Worm (Caenorhabditis elegans) whole organism, mixed stage, embryonic: ENCODE results near the gene ufd-2.
A peak's percentile ranks its signal among the peaks of the same experiment; 100 is the strongest.

Experiments used
- bed-3 ChIP-seq: fragments of 200-800 bp; sonication (Bioruptor generic); optimal IDR thresholded peaks from 3 replicates; lab custom pipeline; 2018; ENCODE audit warnings: mild to moderate bottlenecking, missing genetic modification characterization, moderate library complexity, missing compliant biosample characterization
- blmp-1 ChIP-seq: fragments of 150-350 bp; optimal IDR thresholded peaks from 2 replicates; lab custom pipeline; 2014; ENCODE audit warnings: missing biosample characterization, missing genetic modification characterization
- ceh-39 ChIP-seq: fragments of 150-350 bp; optimal IDR thresholded peaks from 2 replicates; lab custom pipeline; 2014; ENCODE audit warnings: missing biosample characterization, missing genetic modification characterization
- ceh-43 ChIP-seq: fragments of 200-800 bp; sonication (Bioruptor generic); optimal IDR thresholded peaks from 2 replicates; lab custom pipeline; 2018; ENCODE audit warnings: mild to moderate bottlenecking, missing genetic modification characterization, moderate library complexity, missing compliant biosample characterization
- ceh-83 ChIP-seq: fragments of 200-800 bp; sonication (Bioruptor generic); optimal IDR thresholded peaks from 2 replicates; lab custom pipeline; 2018; ENCODE audit warnings: mild to moderate bottlenecking, missing genetic modification characterization, missing compliant biosample characterization
- ces-1 ChIP-seq: fragments of 150-350 bp; optimal IDR thresholded peaks from 2 replicates; lab custom pipeline; 2014; ENCODE audit warnings: missing biosample characterization, missing genetic modification reagents, missing genetic modification characterization
- cnd-1 ChIP-seq: fragments of 200-800 bp; sonication (Bioruptor generic); optimal IDR thresholded peaks from 2 replicates; lab custom pipeline; 2018; ENCODE audit warnings: mild to moderate bottlenecking, missing genetic modification characterization, missing compliant biosample characterization
- drap-1 ChIP-seq: fragments of 200-800 bp; sonication (Bioruptor generic); optimal IDR thresholded peaks from 3 replicates; lab custom pipeline; 2018; ENCODE audit warnings: mild to moderate bottlenecking, missing genetic modification characterization, missing compliant biosample characterization
- elt-1 ChIP-seq: sonication (generic microtip); optimal IDR thresholded peaks from 2 replicates; lab custom pipeline; 2017; ENCODE audit warnings: missing genetic modification characterization, mild to moderate bottlenecking, missing compliant biosample characterization, antibody characterized with exemption, moderate library complexity, borderline replicate concordance; ENCODE audit not compliant: insufficient read depth
- elt-3 ChIP-seq: fragments of 150-350 bp; optimal IDR thresholded peaks from 2 replicates; lab custom pipeline; 2014; ENCODE audit warnings: missing biosample characterization, missing genetic modification characterization
- flh-1 ChIP-seq: fragments of 200-800 bp; sonication (Bioruptor generic); optimal IDR thresholded peaks from 2 replicates; lab custom pipeline; 2018; ENCODE audit warnings: mild to moderate bottlenecking, missing genetic modification characterization, moderate library complexity, missing compliant biosample characterization
- ham-2 ChIP-seq: fragments of 200-800 bp; sonication (Bioruptor generic); optimal IDR thresholded peaks from 2 replicates; lab custom pipeline; 2018; ENCODE audit warnings: mild to moderate bottlenecking, missing genetic modification characterization, missing compliant biosample characterization
- hlh-1 ChIP-seq: fragments of 150-350 bp; optimal IDR thresholded peaks from 2 replicates; lab custom pipeline; 2014; ENCODE audit warnings: missing biosample characterization, missing genetic modification reagents, missing genetic modification characterization
- lin-13 ChIP-seq: fragments of 150-350 bp; optimal IDR thresholded peaks from 2 replicates; lab custom pipeline; 2014; ENCODE audit warnings: missing biosample characterization, missing genetic modification characterization
- lin-32 ChIP-seq: fragments of 200-800 bp; sonication (Bioruptor generic); optimal IDR thresholded peaks from 2 replicates; lab custom pipeline; 2018; ENCODE audit warnings: mild to moderate bottlenecking, missing genetic modification characterization, missing compliant biosample characterization
- lsy-2 ChIP-seq: fragments of 150-350 bp; optimal IDR thresholded peaks from 2 replicates; lab custom pipeline; 2014; ENCODE audit warnings: missing biosample characterization, missing genetic modification characterization
- mab-5 ChIP-seq: fragments of 150-350 bp; optimal IDR thresholded peaks from 2 replicates; lab custom pipeline; 2014; ENCODE audit warnings: missing biosample characterization, missing genetic modification characterization
- mep-1 ChIP-seq: fragments of 150-350 bp; optimal IDR thresholded peaks from 2 replicates; lab custom pipeline; 2017; ENCODE audit warnings: missing biosample characterization, missing genetic modification reagents, missing genetic modification characterization, inconsistent platforms
- mls-2 ChIP-seq: sonication (generic microtip); optimal IDR thresholded peaks from 2 replicates; lab custom pipeline; 2016; ENCODE audit warnings: mild to moderate bottlenecking, missing genetic modification characterization, moderate library complexity, missing compliant biosample characterization
- nhr-12 ChIP-seq: fragments of 150-350 bp; optimal IDR thresholded peaks from 2 replicates; lab custom pipeline; 2014; ENCODE audit warnings: missing biosample characterization, missing genetic modification characterization
- nhr-2 ChIP-seq: fragments of 150-350 bp; optimal IDR thresholded peaks from 2 replicates; lab custom pipeline; 2014; ENCODE audit warnings: missing biosample characterization, missing genetic modification characterization
- nhr-237 ChIP-seq: fragments of 150-350 bp; optimal IDR thresholded peaks from 2 replicates; lab custom pipeline; 2014; ENCODE audit warnings: missing biosample characterization, missing genetic modification characterization
- nhr-28 ChIP-seq: fragments of 150-350 bp; optimal IDR thresholded peaks from 2 replicates; lab custom pipeline; 2014; ENCODE audit warnings: missing biosample characterization, missing genetic modification characterization
- nhr-76 ChIP-seq: sonication (generic microtip); optimal IDR thresholded peaks from 2 replicates; lab custom pipeline; 2017; ENCODE audit warnings: missing biosample characterization, missing genetic modification characterization
- pha-4 ChIP-seq: fragments of 150-350 bp; optimal IDR thresholded peaks from 2 replicates; lab custom pipeline; 2018; ENCODE audit warnings: missing biosample characterization, missing genetic modification reagents, missing genetic modification characterization
- sem-2 ChIP-seq: fragments of 200-800 bp; sonication (Bioruptor generic); optimal IDR thresholded peaks from 2 replicates; lab custom pipeline; 2018; ENCODE audit warnings: mild to moderate bottlenecking, missing genetic modification characterization, missing compliant biosample characterization
- sptf-1 ChIP-seq: sonication (generic microtip); optimal IDR thresholded peaks from 2 replicates; lab custom pipeline; 2017; ENCODE audit warnings: mild to moderate bottlenecking, missing genetic modification characterization, moderate library complexity, missing compliant biosample characterization
- tbx-8 ChIP-seq: fragments of 200-800 bp; sonication (Bioruptor generic); optimal IDR thresholded peaks from 2 replicates; lab custom pipeline; 2018; ENCODE audit warnings: mild to moderate bottlenecking, missing genetic modification characterization, moderate library complexity, missing compliant biosample characterization
- unc-39 ChIP-seq: fragments of 150-350 bp; optimal IDR thresholded peaks from 2 replicates; lab custom pipeline; 2014; ENCODE audit warnings: missing biosample characterization, missing genetic modification characterization
- unc-62 ChIP-seq: fragments of 150-350 bp; optimal IDR thresholded peaks from 2 replicates; lab custom pipeline; 2014; ENCODE audit warnings: missing biosample characterization, missing genetic modification reagents, missing genetic modification characterization
- ztf-11 ChIP-seq: fragments of 150-350 bp; optimal IDR thresholded peaks from 2 replicates; lab custom pipeline; 2014; ENCODE audit warnings: missing biosample characterization, missing genetic modification characterization

ufd-2 gene

ce11 chrII:8075324-8075810, 12.8 kb downstream of the ufd-2 start, which contains the start of gene K02C4.2 (continued):
- peak; percentile 20 for TF ChIP-seq lin-13 (tag; lab: Kevin White, UChicago)
- peak; percentile 55 for TF ChIP-seq pha-4 (tag; lab: Kevin White, UChicago)
- TF ChIP-seq hlh-1 = peak; percentile 8
- TF ChIP-seq mab-5 (tag; lab: Kevin White, UChicago) = no peak

ce11 chrII:8078041-8078440, 15.5 kb downstream of the ufd-2 start, which contains the start of gene K02C4.5:
Gene K02C4.5 (plus strand): TSS chrII:8078435.
- TF ChIP-seq pha-4 (tag; lab: Kevin White, UChicago) = no peak
- no peak for TF ChIP-seq ham-2 (GFP tag; lab: Kevin White, UChicago)
- no peak for TF ChIP-seq bed-3
- no peak for TF ChIP-seq lin-32
- TF ChIP-seq unc-62 = no peak
- TF ChIP-seq nhr-2 (tag; lab: Kevin White, UChicago) = no peak
- no peak for TF ChIP-seq sem-2 (GFP tag; lab: Kevin White, UChicago)
- no peak for TF ChIP-seq mep-1
- no peak for TF ChIP-seq blmp-1
- no peak for TF ChIP-seq nhr-76
- TF ChIP-seq ces-1 = no peak
- TF ChIP-seq flh-1 (GFP tag; lab: Kevin White, UChicago) = no peak
- no peak for TF ChIP-seq ceh-43 (GFP tag; lab: Kevin White, UChicago)
- TF ChIP-seq hlh-1 = no peak
- TF ChIP-seq nhr-28 (tag; lab: Kevin White, UChicago) = no peak
- no peak for TF ChIP-seq ztf-11 (tag; lab: Kevin White, UChicago)
- TF ChIP-seq mls-2 = no peak

ce11 chrII:8086803-8087202, 24.3 kb downstream of the ufd-2 start, which contains the start of gene K02C4.3:
Gene K02C4.3 (minus strand): TSS chrII:8086853.
- TF ChIP-seq lsy-2 (tag; lab: Kevin White, UChicago) (peak; percentile 63), hlh-1 (no peak), mep-1 (peak; percentile 60)

ce11 chrII:8091528-8091927, 29.0 kb downstream of the ufd-2 start:
- TF ChIP-seq elt-1 (tag; lab: Kevin White, UChicago) (no peak), mep-1 (no peak), ceh-39 (tag; lab: Kevin White, UChicago) (peak; percentile 25), lin-13 (tag; lab: Kevin White, UChicago) (no peak), nhr-2 (tag; lab: Kevin White, UChicago) (no peak), pha-4 (tag; lab: Kevin White, UChicago) (no peak), ztf-11 (tag; lab: Kevin White, UChicago) (no peak), mls-2 (no peak), ceh-43 (GFP tag; lab: Kevin White, UChicago) (no peak), flh-1 (GFP tag; lab: Kevin White, UChicago) (no peak), cnd-1 (tag; lab: Kevin White, UChicago) (no peak), sptf-1 (peak; percentile 17), nhr-28 (tag; lab: Kevin White, UChicago) (no peak), ceh-83 (GFP tag; lab: Kevin White, UChicago) (peak; percentile 37), sem-2 (GFP tag; lab: Kevin White, UChicago) (no peak), ces-1 (no peak), nhr-12 (no peak), drap-1 (peak; percentile 27), nhr-237 (no peak), blmp-1 (no peak), lsy-2 (tag; lab: Kevin White, UChicago) (no peak)

ce11 chrII:8092537-8092936, 30.0 kb downstream of the ufd-2 start, which contains the start of gene ltd-1:
Gene ltd-1 (minus strand): TSS chrII:8092754.
- no peak for TF ChIP-seq blmp-1
- no peak for TF ChIP-seq bed-3
- TF ChIP-seq ham-2 (GFP tag; lab: Kevin White, UChicago) = no peak
- TF ChIP-seq tbx-8 (GFP tag; lab: Kevin White, UChicago) = no peak
- no peak for TF ChIP-seq hlh-1
- no peak for TF ChIP-seq unc-39
- no peak for TF ChIP-seq nhr-76

ce11 chrII:8093283-8093682, 30.7 kb downstream of the ufd-2 start:
- TF ChIP-seq tbx-8 (GFP tag; lab: Kevin White, UChicago) = no peak
- TF ChIP-seq ceh-83 (GFP tag; lab: Kevin White, UChicago) = no peak
- TF ChIP-seq nhr-28 (tag; lab: Kevin White, UChicago) = no peak
- TF ChIP-seq lsy-2 (tag; lab: Kevin White, UChicago) = no peak
- no peak for TF ChIP-seq cnd-1 (tag; lab: Kevin White, UChicago)
- TF ChIP-seq mep-1 = no peak
- TF ChIP-seq unc-39 = no peak
- no peak for TF ChIP-seq elt-3 (tag; lab: Kevin White, UChicago)
- no peak for TF ChIP-seq flh-1 (GFP tag; lab: Kevin White, UChicago)
